Worm (Caenorhabditis elegans) whole organism, L3 larva: ENCODE data around the gene asm-1.
A peak's percentile ranks its signal among the peaks of the same experiment; 100 is the strongest.

Experiments used
- R02D3.7 ChIP-seq: fragments of 150-350 bp; optimal IDR thresholded peaks from 2 replicates; lab custom pipeline; 2014; ENCODE audit warnings: missing biosample characterization, missing genetic modification characterization
- aly-2 ChIP-seq: fragments of 150-350 bp; optimal IDR thresholded peaks from 2 replicates; lab custom pipeline; 2014; ENCODE audit warnings: missing biosample characterization, missing genetic modification characterization
- ceh-16 ChIP-seq: sonication (generic microtip); optimal IDR thresholded peaks from 2 replicates; lab custom pipeline; 2017; ENCODE audit warnings: missing biosample characterization, missing genetic modification characterization
- ceh-28 ChIP-seq: fragments of 150-350 bp; optimal IDR thresholded peaks from 2 replicates; lab custom pipeline; 2014; ENCODE audit warnings: missing biosample characterization, missing genetic modification reagents, missing genetic modification characterization
- ceh-9 ChIP-seq: sonication (generic microtip); optimal IDR thresholded peaks from 2 replicates; lab custom pipeline; 2018; ENCODE audit warnings: missing biosample characterization, missing genetic modification characterization
- daf-12 ChIP-seq: fragments of 150-350 bp; optimal IDR thresholded peaks from 2 replicates; lab custom pipeline; 2014; ENCODE audit warnings: missing biosample characterization, missing genetic modification reagents, missing genetic modification characterization
- egl-5 ChIP-seq: fragments of 150-350 bp; optimal IDR thresholded peaks from 2 replicates; lab custom pipeline; 2017; ENCODE audit warnings: missing biosample characterization, missing genetic modification reagents, missing genetic modification characterization, inconsistent platforms
- elt-2 ChIP-seq: sonication (generic microtip); optimal IDR thresholded peaks from 2 replicates; lab custom pipeline; 2016; ENCODE audit warnings: missing genetic modification reagents, mild to moderate bottlenecking, missing genetic modification characterization, missing compliant biosample characterization
- elt-3 ChIP-seq, 3 experiments: fragments of 150-350 bp in 1 of 3; sonication (generic microtip) in 2 of 3; optimal IDR thresholded peaks; 2 replicates in 2 of 3; 4 replicates in 1 of 3; lab custom pipeline; 2014 to 2017; ENCODE audit warnings: missing biosample characterization in 3 of 3, missing genetic modification characterization in 3 of 3
- eor-1 ChIP-seq, 2 experiments: fragments of 150-350 bp; optimal IDR thresholded peaks; 2 replicates each; lab custom pipeline; 2014 to 2018; ENCODE audit warnings: missing biosample characterization in 2 of 2, missing genetic modification characterization in 2 of 2
- fkh-10 ChIP-seq: sonication (generic microtip); optimal IDR thresholded peaks from 2 replicates; lab custom pipeline; 2017; ENCODE audit warnings: missing biosample characterization, missing genetic modification reagents, missing genetic modification characterization
- fkh-2 ChIP-seq: fragments of 150-350 bp; optimal IDR thresholded peaks from 2 replicates; lab custom pipeline; 2014; ENCODE audit warnings: missing biosample characterization, missing genetic modification reagents, missing genetic modification characterization
- fos-1 ChIP-seq: fragments of 150-350 bp; optimal IDR thresholded peaks from 2 replicates; lab custom pipeline; 2014; ENCODE audit warnings: missing biosample characterization, missing genetic modification characterization
- hmg-11 ChIP-seq: sonication (generic microtip); optimal IDR thresholded peaks from 2 replicates; lab custom pipeline; 2016; ENCODE audit warnings: missing genetic modification characterization, missing compliant biosample characterization
- jun-1 ChIP-seq: fragments of 150-350 bp; optimal IDR thresholded peaks from 2 replicates; lab custom pipeline; 2014; ENCODE audit warnings: missing biosample characterization, missing genetic modification reagents, missing genetic modification characterization
- lin-15B ChIP-seq: fragments of 150-350 bp; optimal IDR thresholded peaks from 2 replicates; lab custom pipeline; 2014; ENCODE audit warnings: missing biosample characterization, missing genetic modification characterization
- lin-39 ChIP-seq: fragments of 150-350 bp; optimal IDR thresholded peaks from 2 replicates; lab custom pipeline; 2018; ENCODE audit warnings: missing biosample characterization, missing genetic modification reagents, missing genetic modification characterization
- lsy-12 ChIP-seq: sonication (generic microtip); optimal IDR thresholded peaks from 2 replicates; lab custom pipeline; 2016; ENCODE audit warnings: mild to moderate bottlenecking, missing genetic modification characterization, missing compliant biosample characterization
- mdl-1 ChIP-seq: fragments of 150-350 bp; optimal IDR thresholded peaks from 2 replicates; lab custom pipeline; 2014; ENCODE audit warnings: missing biosample characterization, missing genetic modification characterization
- nhr-11 ChIP-seq: fragments of 150-350 bp; optimal IDR thresholded peaks from 2 replicates; lab custom pipeline; 2014; ENCODE audit warnings: missing biosample characterization, missing genetic modification characterization
- nhr-23 ChIP-seq: fragments of 150-350 bp; optimal IDR thresholded peaks from 2 replicates; lab custom pipeline; 2014; ENCODE audit warnings: missing biosample characterization, missing genetic modification reagents, missing genetic modification characterization
- nhr-237 ChIP-seq: fragments of 150-350 bp; optimal IDR thresholded peaks from 2 replicates; lab custom pipeline; 2014; ENCODE audit warnings: missing biosample characterization, missing genetic modification characterization
- nhr-25 ChIP-seq: sonication (generic microtip); optimal IDR thresholded peaks from 2 replicates; lab custom pipeline; 2017; ENCODE audit warnings: missing biosample characterization, missing genetic modification characterization
- nhr-28 ChIP-seq: fragments of 150-350 bp; optimal IDR thresholded peaks from 2 replicates; lab custom pipeline; 2014; ENCODE audit warnings: missing biosample characterization, missing genetic modification characterization
- nhr-43 ChIP-seq: sonication (generic microtip); optimal IDR thresholded peaks from 2 replicates; lab custom pipeline; 2016; ENCODE audit warnings: mild to moderate bottlenecking, missing genetic modification characterization, missing compliant biosample characterization; ENCODE audit not compliant: poor library complexity, severe bottlenecking
- nhr-67 ChIP-seq: fragments of 150-350 bp; optimal IDR thresholded peaks from 2 replicates; lab custom pipeline; 2014; ENCODE audit warnings: missing biosample characterization, missing genetic modification characterization
- nhr-76 ChIP-seq: fragments of 150-350 bp; sonication (generic microtip); optimal IDR thresholded peaks from 5 replicates; lab custom pipeline; 2014; ENCODE audit warnings: missing biosample characterization, missing genetic modification characterization
- nhr-77 ChIP-seq: fragments of 150-350 bp; optimal IDR thresholded peaks from 2 replicates; lab custom pipeline; 2014; ENCODE audit warnings: missing biosample characterization, missing genetic modification characterization
- pha-4 ChIP-seq: fragments of 150-350 bp; optimal IDR thresholded peaks from 2 replicates; lab custom pipeline; 2014; ENCODE audit warnings: missing biosample characterization, missing genetic modification reagents, missing genetic modification characterization
- pqm-1 ChIP-seq: fragments of 150-350 bp; optimal IDR thresholded peaks from 2 replicates; lab custom pipeline; 2017; ENCODE audit warnings: missing biosample characterization, missing genetic modification characterization, inconsistent platforms
- skn-1 ChIP-seq: fragments of 150-350 bp; optimal IDR thresholded peaks from 2 replicates; lab custom pipeline; 2014; ENCODE audit warnings: missing biosample characterization, missing genetic modification characterization
- snpc-4 ChIP-seq: fragments of 150-350 bp; optimal IDR thresholded peaks from 2 replicates; lab custom pipeline; 2014; ENCODE audit warnings: missing biosample characterization, missing genetic modification characterization
- tbx-2 ChIP-seq: sonication (generic microtip); optimal IDR thresholded peaks from 2 replicates; lab custom pipeline; 2016; ENCODE audit warnings: mild to moderate bottlenecking, missing genetic modification characterization, missing compliant biosample characterization
- unc-39 ChIP-seq: sonication (generic microtip); optimal IDR thresholded peaks from 4 replicates; lab custom pipeline; 2017; ENCODE audit warnings: missing biosample characterization, missing genetic modification characterization
- unc-62 ChIP-seq: fragments of 150-350 bp; sonication (generic microtip); optimal IDR thresholded peaks from 4 replicates; lab custom pipeline; 2014; ENCODE audit warnings: missing biosample characterization, missing genetic modification reagents, missing genetic modification characterization
- zag-1 ChIP-seq: fragments of 150-350 bp; optimal IDR thresholded peaks from 2 replicates; lab custom pipeline; 2014; ENCODE audit warnings: missing biosample characterization, missing genetic modification characterization
- ztf-11 ChIP-seq: fragments of 150-350 bp; optimal IDR thresholded peaks from 2 replicates; lab custom pipeline; 2014; ENCODE audit warnings: missing biosample characterization, missing genetic modification characterization
- ztf-4 ChIP-seq: fragments of 150-350 bp; optimal IDR thresholded peaks from 2 replicates; lab custom pipeline; 2014; ENCODE audit warnings: missing biosample characterization, missing genetic modification characterization

The asm-1 gene

DNA sequence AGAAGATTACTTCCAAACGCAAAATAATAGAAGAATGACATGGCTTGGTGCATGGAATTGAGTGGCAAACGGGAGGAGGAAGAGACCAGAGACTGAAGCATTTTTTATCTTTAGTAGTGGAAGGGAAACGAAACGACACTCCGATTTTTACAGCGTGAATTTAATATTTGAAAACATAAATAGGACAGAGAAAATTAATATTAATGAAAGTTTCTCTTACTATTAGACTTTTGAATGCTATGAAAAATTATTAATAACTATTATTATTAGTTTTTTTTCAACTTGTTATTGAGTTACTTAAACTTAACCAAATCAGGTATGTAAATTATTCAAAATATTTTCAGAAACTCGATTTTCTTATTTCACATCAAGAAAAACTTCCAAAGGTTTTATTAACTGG, 29.8 kb upstream of the asm-1 start, which contains the start of gene C44B7.7:
TSS of gene C44B7.7 (minus strand) at position 101 of the 400 bp plus-strand sequence.
- no peak for TF ChIP-seq jun-1 (tag; lab: Kevin White, UChicago)
- no peak for TF ChIP-seq mdl-1 (tag; lab: Kevin White, UChicago)
- no peak for TF ChIP-seq nhr-237 (tag; lab: Kevin White, UChicago)
- no peak for TF ChIP-seq tbx-2 (tag; lab: Kevin White, UChicago)
- TF ChIP-seq egl-5, result no peak
- TF ChIP-seq R02D3.7, result no peak
- TF ChIP-seq nhr-76 (tag; lab: Kevin White, UChicago), result no peak
- no peak for TF ChIP-seq fos-1
- TF ChIP-seq hmg-11 (tag; lab: Kevin White, UChicago), result no peak
- no peak for TF ChIP-seq unc-39 (tag; lab: Kevin White, UChicago)
- no peak for TF ChIP-seq nhr-11 (tag; lab: Kevin White, UChicago)
- no peak for TF ChIP-seq aly-2 (tag; lab: Kevin White, UChicago)
- TF ChIP-seq nhr-77 (tag; lab: Kevin White, UChicago), result no peak

DNA sequence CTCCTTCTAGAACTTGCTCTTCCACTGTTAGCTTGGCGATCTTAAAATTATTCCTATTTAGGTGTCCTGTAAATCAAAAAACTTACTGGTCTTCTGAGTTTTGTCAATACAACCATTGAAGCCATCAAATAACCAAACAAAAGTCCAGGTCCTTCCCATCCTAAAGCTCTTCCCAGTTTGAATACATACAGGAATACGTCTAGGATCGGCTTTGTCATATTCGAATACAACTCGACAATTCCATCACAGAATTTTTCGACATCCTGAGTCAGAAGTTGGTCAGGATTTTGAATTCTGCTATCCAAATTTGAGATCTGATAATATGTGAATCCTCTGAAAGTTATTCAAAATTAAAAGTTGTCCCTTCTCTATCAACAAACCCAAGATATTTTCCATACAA, 27.5 kb upstream of the asm-1 start:
- TF ChIP-seq nhr-11 (tag; lab: Kevin White, UChicago), result no peak
- TF ChIP-seq elt-2 (tag; lab: Kevin White, UChicago), result no peak
- no peak for TF ChIP-seq egl-5
- TF ChIP-seq lin-15B (tag; lab: Kevin White, UChicago), result no peak
- TF ChIP-seq tbx-2 (tag; lab: Kevin White, UChicago), result no peak
- no peak for TF ChIP-seq lsy-12

ce11 chrII:6883716-6884115, 26.2 kb upstream of the asm-1 start, which contains the start of gene pmp-1:
pmp-1 (minus strand) TSS chrII:6883754.
- TF ChIP-seq elt-2 (tag; lab: Kevin White, UChicago) (peak; percentile 80), elt-3 (tag; optimal IDR thresholded peaks at IDR 0.05; lab: Kevin White, UChicago) (no peak), ceh-28 (tag; lab: Kevin White, UChicago) (no peak), lin-39 (tag; lab: Kevin White, UChicago) (no peak), pqm-1 (peak; percentile 54), nhr-76 (tag; lab: Kevin White, UChicago) (no peak)
- TF ChIP-seq, all 47 proteins: peak for 2

DNA sequence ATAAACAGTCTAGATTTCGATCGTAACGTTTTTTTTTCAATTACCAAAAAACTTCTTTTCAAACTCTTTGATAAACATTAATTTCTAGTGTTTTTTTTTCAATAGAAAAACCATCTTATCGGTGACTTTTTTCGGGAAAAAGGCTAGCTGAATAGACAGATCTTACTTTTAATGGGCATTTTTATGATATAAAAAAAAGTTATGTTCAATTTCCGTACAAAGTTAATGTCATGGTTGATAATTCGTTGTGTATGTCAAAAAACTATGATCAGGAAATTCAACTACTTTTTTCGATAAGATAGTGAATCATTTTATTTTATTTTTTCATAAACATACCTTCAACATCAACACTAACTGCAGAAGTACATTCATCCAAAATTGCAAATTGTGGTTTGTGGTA, 25.3 kb upstream of the asm-1 start:
- TF ChIP-seq nhr-76 (tag; lab: Kevin White, UChicago) (no peak), elt-2 (tag; lab: Kevin White, UChicago) (peak; percentile 64)

DNA sequence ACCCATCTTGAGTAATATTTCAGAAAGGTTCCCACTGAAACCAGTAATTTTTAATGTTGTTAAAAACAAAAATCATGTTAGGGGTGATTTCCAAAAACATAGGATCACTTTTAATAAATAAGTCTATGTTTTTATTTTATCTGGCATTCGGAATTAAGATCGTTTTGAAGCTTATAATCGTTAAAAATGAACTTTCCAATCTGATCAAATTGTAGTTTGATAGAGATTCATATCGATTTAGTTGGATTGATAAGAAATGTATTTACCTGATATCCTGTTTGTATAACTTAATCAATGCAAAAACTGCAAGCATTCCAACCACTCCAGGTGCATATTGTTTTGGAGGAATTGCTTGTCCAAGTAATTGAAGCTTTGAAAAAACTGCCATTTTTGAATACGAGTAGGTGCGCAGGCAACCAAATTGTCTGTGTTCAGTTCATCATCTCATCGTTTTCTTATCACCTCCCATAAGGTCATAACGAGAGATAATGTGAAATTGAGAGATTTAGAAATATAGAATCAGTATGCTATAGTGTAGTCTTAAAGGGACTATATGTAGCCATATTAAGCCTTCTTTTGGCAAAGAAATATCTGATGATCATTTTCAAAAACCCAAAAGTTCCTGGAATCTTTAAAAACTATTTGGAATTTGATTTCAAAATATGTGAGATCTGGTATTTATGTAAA, 22.4 kb upstream of the asm-1 start, which contains the start of gene pmp-2:
TSS of gene pmp-2 (minus strand) at position 487 of the 687 bp plus-strand sequence.
- peak; percentile 40 for TF ChIP-seq elt-2 (tag; lab: Kevin White, UChicago)
- TF ChIP-seq R02D3.7, result no peak
- no peak for TF ChIP-seq nhr-77 (tag; lab: Kevin White, UChicago)
- TF ChIP-seq nhr-23, result peak; percentile 11
- no peak for TF ChIP-seq ztf-4 (tag; lab: Kevin White, UChicago)
- peak; percentile 8 for TF ChIP-seq pqm-1
- no peak for TF ChIP-seq nhr-28 (tag; lab: Kevin White, UChicago)
- TF ChIP-seq ceh-9 (tag; lab: Kevin White, UChicago), result no peak
- no peak for TF ChIP-seq mdl-1 (tag; lab: Kevin White, UChicago)
- TF ChIP-seq nhr-43 (tag; lab: Kevin White, UChicago), result peak; percentile 18
- TF ChIP-seq ceh-16 (tag; lab: Kevin White, UChicago), result no peak
- TF ChIP-seq zag-1 (tag; lab: Kevin White, UChicago), result no peak
- no peak for TF ChIP-seq eor-1 (tag; optimal IDR thresholded peaks at IDR 0.05; lab: Kevin White, UChicago)
- TF ChIP-seq ceh-28 (tag; lab: Kevin White, UChicago), result peak; percentile 6
- TF ChIP-seq nhr-76 (tag; lab: Kevin White, UChicago), result peak; percentile 42

ce11 chrII:6888211-6888610, 21.7 kb upstream of the asm-1 start:
- TF ChIP-seq hmg-11 (tag; lab: Kevin White, UChicago) (no peak), nhr-11 (tag; lab: Kevin White, UChicago) (no peak), ztf-4 (tag; lab: Kevin White, UChicago) (no peak), nhr-23 (peak; percentile 65), ceh-16 (tag; lab: Kevin White, UChicago) (no peak), nhr-237 (tag; lab: Kevin White, UChicago) (no peak), nhr-43 (tag; lab: Kevin White, UChicago) (peak; percentile 78), fkh-10 (no peak), lin-39 (tag; lab: Kevin White, UChicago) (no peak), nhr-25 (tag; lab: Kevin White, UChicago) (no peak), nhr-67 (tag; lab: Kevin White, UChicago) (no peak), ztf-11 (tag; lab: Kevin White, UChicago) (no peak), fos-1 (no peak), daf-12 (tag; lab: Kevin White, UChicago) (no peak), lsy-12 (peak; percentile 38), nhr-76 (tag; lab: Kevin White, UChicago) (peak; percentile 4), fkh-2 (no peak), eor-1 (tag; optimal IDR thresholded peaks at IDR 0.05; lab: Kevin White, UChicago) (no peak), jun-1 (tag; lab: Kevin White, UChicago) (peak; percentile 10), skn-1 (tag; lab: Kevin White, UChicago) (no peak), unc-62 (no peak), snpc-4 (tag; lab: Kevin White, UChicago) (no peak), tbx-2 (tag; lab: Kevin White, UChicago) (peak; percentile 29), pha-4 (tag; lab: Kevin White, UChicago) (peak; percentile 73), aly-2 (tag; lab: Kevin White, UChicago) (no peak), zag-1 (tag; lab: Kevin White, UChicago) (no peak)
